Fruit fly (Drosophila melanogaster) whole organism, embryonic: ENCODE results near the gene amon.

Experiments used
- CG10147 ChIP-seq: fragments of 200-800 bp; sonication (Bioruptor generic); optimal IDR thresholded peaks from 2 replicates; lab custom pipeline; 2019; ENCODE audit warnings: missing biosample characterization, mild to moderate bottlenecking, missing genetic modification characterization, moderate library complexity
- CG10321 ChIP-seq: fragments of 200-800 bp; sonication (Bioruptor generic); IDR thresholded peaks from 2 replicates; pipeline ENCODE4 v1.3.6; 2022; ENCODE audit warnings: missing biosample characterization, missing genetic modification characterization
- CG12236 ChIP-seq: fragments of 200-800 bp; sonication (Bioruptor generic); optimal IDR thresholded peaks from 2 replicates; lab custom pipeline; 2016; ENCODE audit warnings: missing biosample characterization, missing genetic modification characterization
- CG1602 ChIP-seq: fragments of 200-800 bp; sonication (Bioruptor generic); optimal IDR thresholded peaks from 3 replicates; lab custom pipeline; 2016; ENCODE audit warnings: missing biosample characterization, missing genetic modification characterization
- CG16779 ChIP-seq: fragments of 200-800 bp; sonication (Bioruptor generic); IDR thresholded peaks from 2 replicates; pipeline ENCODE4 v1.3.6; 2022; ENCODE audit warnings: missing biosample characterization, missing genetic modification characterization
- CG17328 ChIP-seq: fragments of 200-800 bp; sonication (Bioruptor generic); IDR thresholded peaks from 2 replicates; pipeline ENCODE4 v1.3.6; 2022; ENCODE audit warnings: missing biosample characterization, missing genetic modification characterization
- CG17385 ChIP-seq: fragments of 200-800 bp; sonication (Bioruptor generic); optimal IDR thresholded peaks from 3 replicates; lab custom pipeline; 2018; ENCODE audit warnings: missing biosample characterization, mild to moderate bottlenecking, missing genetic modification characterization
- CG30403 ChIP-seq: fragments of 200-800 bp; sonication (Bioruptor generic); optimal IDR thresholded peaks from 3 replicates; lab custom pipeline; 2016; ENCODE audit warnings: missing biosample characterization, missing genetic modification characterization
- CG31388 ChIP-seq: fragments of 200-800 bp; sonication (Bioruptor generic); optimal IDR thresholded peaks from 2 replicates; lab custom pipeline; 2016; ENCODE audit warnings: missing biosample characterization, missing genetic modification characterization
- CG31441 ChIP-seq: fragments of 200-800 bp; sonication (Bioruptor generic); IDR thresholded peaks from 2 replicates; pipeline ENCODE4 v1.3.6; 2022; ENCODE audit warnings: missing biosample characterization, missing genetic modification characterization
- CG32532 ChIP-seq: fragments of 200-800 bp; sonication (Bioruptor generic); IDR thresholded peaks from 2 replicates; pipeline ENCODE4 v1.3.6; 2022; ENCODE audit warnings: missing biosample characterization, missing genetic modification characterization
- CG7372 ChIP-seq: fragments of 200-800 bp; sonication (Bioruptor generic); IDR thresholded peaks from 2 replicates; pipeline ENCODE4 v1.3.6; 2022; ENCODE audit warnings: missing biosample characterization, missing genetic modification characterization
- CG9932 ChIP-seq: fragments of 200-800 bp; sonication (Bioruptor generic); IDR thresholded peaks from 2 replicates; pipeline ENCODE4 v1.3.6; 2022; ENCODE audit warnings: missing biosample characterization, missing genetic modification characterization
- CkIIα-i1 ChIP-seq: fragments of 200-800 bp; sonication (Bioruptor generic); IDR thresholded peaks from 2 replicates; pipeline ENCODE4 v1.3.6; 2022; ENCODE audit warnings: missing biosample characterization, missing genetic modification characterization
- Deaf1 ChIP-seq: fragments of 200-800 bp; optimal IDR thresholded peaks from 3 replicates; lab custom pipeline; 2019; ENCODE audit warnings: missing biosample characterization, mild to moderate bottlenecking, missing genetic modification characterization, moderate library complexity
- Elba2 ChIP-seq: fragments of 200-800 bp; sonication (Bioruptor generic); optimal IDR thresholded peaks from 3 replicates; lab custom pipeline; 2016; ENCODE audit warnings: missing biosample characterization, missing genetic modification characterization
- Hr51 ChIP-seq, 2 experiments: fragments of 200-800 bp; sonication (Bioruptor generic); optimal IDR thresholded peaks; 2 replicates in 1 of 2; 3 replicates in 1 of 2; lab custom pipeline; 2016 to 2018; ENCODE audit warnings: missing biosample characterization in 2 of 2, missing genetic modification characterization in 2 of 2, mild to moderate bottlenecking in 1 of 2, moderate library complexity in 1 of 2
- Jarid2 ChIP-seq: fragments of 200-800 bp; sonication (Bioruptor generic); optimal IDR thresholded peaks from 3 replicates; lab custom pipeline; 2017; ENCODE audit warnings: mild to moderate bottlenecking, missing biosample characterization, missing genetic modification reagents, missing genetic modification characterization
- Kr ChIP-seq: fragments of 200-800 bp; sonication (Bioruptor generic); optimal IDR thresholded peaks from 2 replicates; lab custom pipeline; 2017; ENCODE audit warnings: missing biosample characterization, mild to moderate bottlenecking, missing genetic modification characterization
- Med ChIP-seq: fragments of 200-800 bp; sonication (Bioruptor generic); peaks from one replicate; lab custom pipeline; 2016; ENCODE audit warnings: missing biosample characterization, missing genetic modification characterization, mild to moderate bottlenecking, inconsistent platforms, moderate library complexity
- Nf-YC ChIP-seq: fragments of 200-800 bp; optimal IDR thresholded peaks from 3 replicates; lab custom pipeline; 2019; ENCODE audit warnings: missing biosample characterization, mild to moderate bottlenecking, missing genetic modification characterization, moderate library complexity
- Oaz ChIP-seq: fragments of 200-800 bp; sonication (Bioruptor generic); IDR thresholded peaks from 2 replicates; pipeline ENCODE4 v1.3.6; 2022; ENCODE audit warnings: missing biosample characterization, missing genetic modification characterization
- Rfx ChIP-seq: fragments of 200-800 bp; sonication (Bioruptor generic); IDR thresholded peaks from 2 replicates; pipeline ENCODE4 v1.3.6; 2022; ENCODE audit warnings: missing biosample characterization, missing genetic modification characterization
- Taf1 ChIP-seq: fragments of 200-800 bp; sonication (Bioruptor generic); IDR thresholded peaks from 2 replicates; pipeline ENCODE4 v1.3.6; 2022; ENCODE audit warnings: missing biosample characterization, missing genetic modification characterization
- Trl ChIP-seq, 3 experiments: fragments of >200 bp in 2 of 3; fragments of 200-800 bp in 1 of 3; sonication (Bioruptor generic) in 1 of 3; optimal IDR thresholded peaks; 2 replicates in 1 of 3; 3 replicates in 2 of 3; lab custom pipeline; 2016 to 2017; ENCODE audit warnings: missing biosample characterization in 1 of 3, missing genetic modification characterization in 1 of 3
- Usf ChIP-seq: fragments of 200-800 bp; sonication (Bioruptor generic); optimal IDR thresholded peaks from 2 replicates; lab custom pipeline; 2017; ENCODE audit warnings: missing genotype, missing biosample characterization, missing genetic modification characterization
- abd-A ChIP-seq: fragments of 200-800 bp; sonication (Bioruptor generic); optimal IDR thresholded peaks from 3 replicates; lab custom pipeline; 2019; ENCODE audit warnings: missing biosample characterization, mild to moderate bottlenecking, missing genetic modification characterization, moderate library complexity
- amos ChIP-seq: fragments of 200-800 bp; sonication (Bioruptor generic); IDR thresholded peaks from 2 replicates; pipeline ENCODE4 v1.3.6; 2022; ENCODE audit warnings: missing biosample characterization, missing genetic modification characterization; ENCODE audit not compliant: partially characterized antibody
- chif ChIP-seq, 2 experiments: fragments of 200-800 bp; sonication (Bioruptor generic); optimal IDR thresholded peaks; 3 replicates each; lab custom pipeline; 2016; ENCODE audit warnings: missing biosample characterization in 2 of 2, missing genetic modification characterization in 2 of 2
- chinmo ChIP-seq: fragments of 200-800 bp; sonication (Bioruptor generic); IDR thresholded peaks from 4 replicates; pipeline ENCODE4 v1.3.6; 2022; ENCODE audit warnings: missing biosample characterization, missing genetic modification characterization; ENCODE audit not compliant: partially characterized antibody
- disco-r ChIP-seq: fragments of 200-800 bp; sonication (Bioruptor generic); optimal IDR thresholded peaks from 2 replicates; lab custom pipeline; 2016; ENCODE audit warnings: missing biosample characterization, missing genetic modification characterization
- ewg ChIP-seq: fragments of 200-800 bp; sonication (Bioruptor generic); optimal IDR thresholded peaks from 3 replicates; lab custom pipeline; 2017; ENCODE audit warnings: mild to moderate bottlenecking, missing biosample characterization, missing genetic modification reagents, missing genetic modification characterization
- fd3F ChIP-seq: fragments of 200-800 bp; sonication (Bioruptor generic); optimal IDR thresholded peaks from 2 replicates; lab custom pipeline; 2018; ENCODE audit warnings: missing biosample characterization, mild to moderate bottlenecking, missing genetic modification characterization, moderate library complexity
- gsb ChIP-seq: fragments of 200-800 bp; sonication (Bioruptor generic); IDR thresholded peaks from 2 replicates; pipeline ENCODE4 v1.3.6; 2022; ENCODE audit warnings: missing biosample characterization, missing genetic modification characterization
- ham ChIP-seq: fragments of 200-800 bp; sonication (Bioruptor generic); IDR thresholded peaks from 2 replicates; pipeline ENCODE4 v1.3.6; 2022; ENCODE audit warnings: missing biosample characterization, missing genetic modification characterization
- hkb ChIP-seq, 2 experiments: fragments of 200-800 bp in 1 of 2; fragments of >200 bp in 1 of 2; sonication (Bioruptor generic) in 1 of 2; IDR thresholded peaks in 1 of 2; optimal IDR thresholded peaks in 1 of 2; 2 replicates each; pipeline versions ENCODE4 v1.3.6 to Lab custom; 2017 to 2022; ENCODE audit warnings: missing biosample characterization in 1 of 2, missing genetic modification characterization in 1 of 2
- ind ChIP-seq: fragments of 200-800 bp; sonication (Bioruptor generic); optimal IDR thresholded peaks from 3 replicates; lab custom pipeline; 2016; ENCODE audit warnings: missing biosample characterization, missing genetic modification characterization
- insv ChIP-seq, 2 experiments: fragments of 200-800 bp; sonication (Bioruptor generic); optimal IDR thresholded peaks; 3 replicates each; lab custom pipeline; 2016 to 2018; ENCODE audit warnings: missing biosample characterization in 2 of 2, missing genetic modification characterization in 2 of 2
- kah ChIP-seq: fragments of 200-800 bp; sonication (Bioruptor generic); optimal IDR thresholded peaks from 2 replicates; lab custom pipeline; 2018; ENCODE audit warnings: missing biosample characterization, mild to moderate bottlenecking, missing genetic modification characterization
- run ChIP-seq: fragments of 200-800 bp; sonication (Bioruptor generic); optimal IDR thresholded peaks from 3 replicates; lab custom pipeline; 2018; ENCODE audit warnings: missing biosample characterization, mild to moderate bottlenecking, missing genetic modification characterization
- scrt ChIP-seq: fragments of 200-800 bp; sonication (Bioruptor generic); optimal IDR thresholded peaks from 2 replicates; lab custom pipeline; 2018; ENCODE audit warnings: missing biosample characterization, mild to moderate bottlenecking, missing genetic modification characterization, moderate library complexity
- sim ChIP-seq: fragments of 200-800 bp; sonication (Bioruptor generic); IDR thresholded peaks from 2 replicates; pipeline ENCODE4 v1.3.6; 2022; ENCODE audit warnings: missing biosample characterization, missing genetic modification characterization
- wek ChIP-seq: fragments of 200-800 bp; sonication (Bioruptor generic); optimal IDR thresholded peaks from 3 replicates; lab custom pipeline; 2018; ENCODE audit warnings: missing biosample characterization, mild to moderate bottlenecking, missing genetic modification characterization, moderate library complexity
- zfh1 ChIP-seq: fragments of 200-800 bp; sonication (Bioruptor generic); IDR thresholded peaks from 3 replicates; pipeline ENCODE4 v1.3.6; 2022; ENCODE audit warnings: missing biosample characterization, missing genetic modification characterization

Gene amon

DNA sequence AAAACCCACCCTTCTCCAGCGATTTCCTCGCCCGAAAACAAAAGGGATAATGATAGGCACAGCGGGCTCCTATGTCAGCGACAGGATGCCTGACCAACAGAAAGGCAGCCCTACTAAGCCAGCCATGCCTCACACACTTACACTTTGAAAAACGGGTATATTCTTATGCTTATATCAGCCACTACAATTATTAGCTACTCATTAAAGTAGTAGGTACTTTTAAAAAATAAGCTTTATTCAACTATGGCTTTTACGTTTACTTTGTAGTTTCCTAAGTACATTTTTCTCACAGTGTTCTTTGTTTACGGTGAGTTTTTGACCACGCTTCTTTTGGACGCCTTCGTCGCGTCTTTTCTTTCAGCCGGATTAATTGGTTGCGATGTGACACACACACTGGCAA is 23.8 kb downstream of the amon start (continued):
- TF ChIP-seq CG7372 (GFP tag; lab: Robert Waterston, UW), result peak; percentile 27; the same call in 1 of the 2 replicates
- no peak for TF ChIP-seq ham (GFP tag; lab: Robert Waterston, UW)
- no peak for TF ChIP-seq CG31388
- peak; percentile 15 for TF ChIP-seq CG10147 (GFP tag; lab: Kevin White, UChicago)
- peak; percentile 59 for TF ChIP-seq Med (GFP tag; lab: Kevin White, UChicago)
- TF ChIP-seq gsb (GFP tag; lab: Robert Waterston, UW), result no peak
- no peak for TF ChIP-seq Kr (GFP tag; lab: Kevin White, UChicago)
- no peak for TF ChIP-seq Taf1
- TF ChIP-seq CG17328, result no peak
- TF ChIP-seq Hr51 (GFP tag; optimal IDR thresholded peaks at IDR 0.05; lab: Kevin White, UChicago), result peak in 1 of 2 experiments; percentile 5

DNA sequence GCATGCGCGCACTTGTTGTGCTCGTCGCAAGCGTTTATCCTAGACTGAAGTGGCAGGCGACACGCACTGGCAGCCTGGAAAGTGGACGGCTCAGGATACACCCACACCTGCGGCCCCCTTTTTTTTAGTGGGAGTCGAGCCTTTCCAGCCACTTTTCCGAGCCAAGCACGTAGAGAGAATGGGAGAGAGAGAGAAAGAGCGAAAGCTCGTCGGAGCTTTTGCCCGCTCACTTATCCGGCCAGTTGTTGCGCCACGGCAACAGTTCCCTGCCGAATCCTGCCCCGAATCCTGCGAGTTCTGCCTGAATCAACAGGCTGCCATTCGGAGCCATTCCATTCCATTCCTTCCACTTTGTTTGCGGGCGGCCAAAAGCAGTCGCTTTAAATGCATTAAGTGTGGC is 32.0 kb downstream of the amon start, which contains the start of gene beat-VII:
TSS of gene beat-VII (minus strand) at position 20 of the 400 bp plus-strand sequence.
- no peak for TF ChIP-seq CG10321 (GFP tag; lab: Robert Waterston, UW)
- no peak for TF ChIP-seq ind (GFP tag; lab: Kevin White, UChicago)
- TF ChIP-seq Taf1, result no peak
- no peak for TF ChIP-seq CG17385 (GFP tag; lab: Kevin White, UChicago)
- no peak for TF ChIP-seq kah (GFP tag; lab: Kevin White, UChicago)
- 0 out of 2 replicates have a peak, but pooled peaks have one; percentile 3 for TF ChIP-seq amos (GFP tag; lab: Robert Waterston, UW)
- TF ChIP-seq fd3F (GFP tag; lab: Kevin White, UChicago), result no peak
- TF ChIP-seq disco-r (GFP tag; lab: Kevin White, UChicago), result no peak
- TF ChIP-seq Jarid2 (GFP tag; lab: Kevin White, UChicago), result peak; percentile 18
- no peak for TF ChIP-seq sim
- TF ChIP-seq CkIIα-i1 (GFP tag; lab: Robert Waterston, UW), result no peak
- 0 out of 4 replicates have a peak, but pooled peaks have one; percentile 56 for TF ChIP-seq chinmo (GFP tag; lab: Robert Waterston, UW)
- no peak for TF ChIP-seq CG31441 (GFP tag; lab: Robert Waterston, UW)
- TF ChIP-seq Elba2, result no peak
- TF ChIP-seq hkb (optimal IDR thresholded peaks at IDR 0.05; lab: Kevin White, UChicago), result no peak
- no peak for TF ChIP-seq hkb (GFP tag; IDR thresholded peaks at IDR 0.05; lab: Robert Waterston, UW)
- TF ChIP-seq insv (GFP tag; optimal IDR thresholded peaks at IDR 0.05; lab: Kevin White, UChicago), result no peak
- TF ChIP-seq chif (GFP tag; optimal IDR thresholded peaks at IDR 0.05; lab: Kevin White, UChicago), result no peak
- TF ChIP-seq scrt, result peak; percentile 100
- TF ChIP-seq CG16779 (GFP tag; lab: Robert Waterston, UW), result peak; percentile 77; the same call in 1 of the 2 replicates
- TF ChIP-seq CG30403 (GFP tag; lab: Kevin White, UChicago), result no peak
- TF ChIP-seq ewg, result peak; percentile 2
- TF ChIP-seq CG32532 (GFP tag; lab: Robert Waterston, UW), result no peak
- no peak for TF ChIP-seq wek (GFP tag; lab: Kevin White, UChicago)
- peak; percentile 74 for TF ChIP-seq Deaf1 (tag; lab: Kevin White, UChicago)
- 0 out of 2 replicates have a peak, but pooled peaks have one; percentile 21 for TF ChIP-seq CG9932 (GFP tag; lab: Robert Waterston, UW)
- no peak for TF ChIP-seq Rfx (GFP tag; lab: Robert Waterston, UW)
- no peak for TF ChIP-seq CG12236 (GFP tag; lab: Kevin White, UChicago)
- peak; percentile 31 to 43 for TF ChIP-seq Trl (optimal IDR thresholded peaks at IDR 0.05; lab: Kevin White, UChicago)
- no peak for TF ChIP-seq Trl (GFP tag; optimal IDR thresholded peaks at IDR 0.05; lab: Kevin White, UChicago)
- TF ChIP-seq CG1602, result no peak
- TF ChIP-seq Oaz (GFP tag; lab: Robert Waterston, UW), result no peak
- no peak for TF ChIP-seq Nf-YC (tag; lab: Kevin White, UChicago)
- no peak for TF ChIP-seq run (tag; lab: Kevin White, UChicago)
- TF ChIP-seq Usf (GFP tag; lab: Kevin White, UChicago), result no peak
- no peak for TF ChIP-seq zfh1 (GFP tag; lab: Robert Waterston, UW)
- peak; percentile 9 for TF ChIP-seq abd-A (tag; lab: Kevin White, UChicago)
- TF ChIP-seq, all 482 proteins: peak for 10
